Worm (Caenorhabditis elegans) whole organism, mixed stage, embryonic: ENCODE measurements around the gene C06E4.5.

Experiments
- M03D4.4 ChIP-seq: sonication (generic microtip); optimal IDR thresholded peaks from 2 replicates; lab custom pipeline; 2017; ENCODE audit warnings: mild to moderate bottlenecking, missing genetic modification characterization, missing compliant biosample characterization
- bed-3 ChIP-seq: fragments of 200-800 bp; sonication (Bioruptor generic); optimal IDR thresholded peaks from 3 replicates; lab custom pipeline; 2018; ENCODE audit warnings: mild to moderate bottlenecking, missing genetic modification characterization, moderate library complexity, missing compliant biosample characterization
- blmp-1 ChIP-seq: fragments of 150-350 bp; optimal IDR thresholded peaks from 2 replicates; lab custom pipeline; 2014; ENCODE audit warnings: missing biosample characterization, missing genetic modification characterization
- ceh-43 ChIP-seq: fragments of 200-800 bp; sonication (Bioruptor generic); optimal IDR thresholded peaks from 2 replicates; lab custom pipeline; 2018; ENCODE audit warnings: mild to moderate bottlenecking, missing genetic modification characterization, moderate library complexity, missing compliant biosample characterization
- ceh-83 ChIP-seq: fragments of 200-800 bp; sonication (Bioruptor generic); optimal IDR thresholded peaks from 2 replicates; lab custom pipeline; 2018; ENCODE audit warnings: mild to moderate bottlenecking, missing genetic modification characterization, missing compliant biosample characterization
- ces-1 ChIP-seq: fragments of 150-350 bp; optimal IDR thresholded peaks from 2 replicates; lab custom pipeline; 2014; ENCODE audit warnings: missing biosample characterization, missing genetic modification reagents, missing genetic modification characterization
- cnd-1 ChIP-seq: fragments of 200-800 bp; sonication (Bioruptor generic); optimal IDR thresholded peaks from 2 replicates; lab custom pipeline; 2018; ENCODE audit warnings: mild to moderate bottlenecking, missing genetic modification characterization, missing compliant biosample characterization
- drap-1 ChIP-seq: fragments of 200-800 bp; sonication (Bioruptor generic); optimal IDR thresholded peaks from 3 replicates; lab custom pipeline; 2018; ENCODE audit warnings: mild to moderate bottlenecking, missing genetic modification characterization, missing compliant biosample characterization
- elt-1 ChIP-seq: sonication (generic microtip); optimal IDR thresholded peaks from 2 replicates; lab custom pipeline; 2017; ENCODE audit warnings: missing genetic modification characterization, mild to moderate bottlenecking, missing compliant biosample characterization, antibody characterized with exemption, moderate library complexity, borderline replicate concordance; ENCODE audit not compliant: insufficient read depth
- elt-3 ChIP-seq: fragments of 150-350 bp; optimal IDR thresholded peaks from 2 replicates; lab custom pipeline; 2014; ENCODE audit warnings: missing biosample characterization, missing genetic modification characterization
- flh-1 ChIP-seq: fragments of 200-800 bp; sonication (Bioruptor generic); optimal IDR thresholded peaks from 2 replicates; lab custom pipeline; 2018; ENCODE audit warnings: mild to moderate bottlenecking, missing genetic modification characterization, moderate library complexity, missing compliant biosample characterization
- ham-2 ChIP-seq: fragments of 200-800 bp; sonication (Bioruptor generic); optimal IDR thresholded peaks from 2 replicates; lab custom pipeline; 2018; ENCODE audit warnings: mild to moderate bottlenecking, missing genetic modification characterization, missing compliant biosample characterization
- hlh-1 ChIP-seq: fragments of 150-350 bp; optimal IDR thresholded peaks from 2 replicates; lab custom pipeline; 2014; ENCODE audit warnings: missing biosample characterization, missing genetic modification reagents, missing genetic modification characterization
- lin-13 ChIP-seq: fragments of 150-350 bp; optimal IDR thresholded peaks from 2 replicates; lab custom pipeline; 2014; ENCODE audit warnings: missing biosample characterization, missing genetic modification characterization
- lin-32 ChIP-seq: fragments of 200-800 bp; sonication (Bioruptor generic); optimal IDR thresholded peaks from 2 replicates; lab custom pipeline; 2018; ENCODE audit warnings: mild to moderate bottlenecking, missing genetic modification characterization, missing compliant biosample characterization
- lsy-2 ChIP-seq: fragments of 150-350 bp; optimal IDR thresholded peaks from 2 replicates; lab custom pipeline; 2014; ENCODE audit warnings: missing biosample characterization, missing genetic modification characterization
- mab-5 ChIP-seq: fragments of 150-350 bp; optimal IDR thresholded peaks from 2 replicates; lab custom pipeline; 2014; ENCODE audit warnings: missing biosample characterization, missing genetic modification characterization
- mep-1 ChIP-seq: fragments of 150-350 bp; optimal IDR thresholded peaks from 2 replicates; lab custom pipeline; 2017; ENCODE audit warnings: missing biosample characterization, missing genetic modification reagents, missing genetic modification characterization, inconsistent platforms
- mls-2 ChIP-seq: sonication (generic microtip); optimal IDR thresholded peaks from 2 replicates; lab custom pipeline; 2016; ENCODE audit warnings: mild to moderate bottlenecking, missing genetic modification characterization, moderate library complexity, missing compliant biosample characterization
- nhr-12 ChIP-seq: fragments of 150-350 bp; optimal IDR thresholded peaks from 2 replicates; lab custom pipeline; 2014; ENCODE audit warnings: missing biosample characterization, missing genetic modification characterization
- nhr-2 ChIP-seq: fragments of 150-350 bp; optimal IDR thresholded peaks from 2 replicates; lab custom pipeline; 2014; ENCODE audit warnings: missing biosample characterization, missing genetic modification characterization
- nhr-237 ChIP-seq: fragments of 150-350 bp; optimal IDR thresholded peaks from 2 replicates; lab custom pipeline; 2014; ENCODE audit warnings: missing biosample characterization, missing genetic modification characterization
- nhr-28 ChIP-seq: fragments of 150-350 bp; optimal IDR thresholded peaks from 2 replicates; lab custom pipeline; 2014; ENCODE audit warnings: missing biosample characterization, missing genetic modification characterization
- nhr-76 ChIP-seq: sonication (generic microtip); optimal IDR thresholded peaks from 2 replicates; lab custom pipeline; 2017; ENCODE audit warnings: missing biosample characterization, missing genetic modification characterization
- pha-4 ChIP-seq: fragments of 150-350 bp; optimal IDR thresholded peaks from 2 replicates; lab custom pipeline; 2018; ENCODE audit warnings: missing biosample characterization, missing genetic modification reagents, missing genetic modification characterization
- sem-2 ChIP-seq: fragments of 200-800 bp; sonication (Bioruptor generic); optimal IDR thresholded peaks from 2 replicates; lab custom pipeline; 2018; ENCODE audit warnings: mild to moderate bottlenecking, missing genetic modification characterization, missing compliant biosample characterization
- snpc-4 ChIP-seq: fragments of 150-350 bp; optimal IDR thresholded peaks from 2 replicates; lab custom pipeline; 2014; ENCODE audit warnings: missing biosample characterization, missing genetic modification characterization
- sptf-1 ChIP-seq: sonication (generic microtip); optimal IDR thresholded peaks from 2 replicates; lab custom pipeline; 2017; ENCODE audit warnings: mild to moderate bottlenecking, missing genetic modification characterization, moderate library complexity, missing compliant biosample characterization
- tbx-8 ChIP-seq: fragments of 200-800 bp; sonication (Bioruptor generic); optimal IDR thresholded peaks from 2 replicates; lab custom pipeline; 2018; ENCODE audit warnings: mild to moderate bottlenecking, missing genetic modification characterization, moderate library complexity, missing compliant biosample characterization
- unc-120 ChIP-seq: sonication (generic microtip); optimal IDR thresholded peaks from 2 replicates; lab custom pipeline; 2017; ENCODE audit warnings: missing genetic modification characterization, missing compliant biosample characterization; ENCODE audit not compliant: poor library complexity, severe bottlenecking
- unc-39 ChIP-seq: fragments of 150-350 bp; optimal IDR thresholded peaks from 2 replicates; lab custom pipeline; 2014; ENCODE audit warnings: missing biosample characterization, missing genetic modification characterization
- zip-8 ChIP-seq: fragments of 150-350 bp; optimal IDR thresholded peaks from 2 replicates; lab custom pipeline; 2014; ENCODE audit warnings: missing biosample characterization, missing genetic modification characterization
- ztf-11 ChIP-seq: fragments of 150-350 bp; optimal IDR thresholded peaks from 2 replicates; lab custom pipeline; 2014; ENCODE audit warnings: missing biosample characterization, missing genetic modification characterization

C06E4.5 gene

ce11 chrIV:7282957-7283356 lies 28.2 kb downstream of the C06E4.5 start, which contains the start of gene C06E4.1:
C06E4.1 (plus strand) TSS chrIV:7283257.
- TF ChIP-seq elt-3 (tag; lab: Kevin White, UChicago), result no peak
- TF ChIP-seq sem-2 (GFP tag; lab: Kevin White, UChicago), result no peak
- no peak for TF ChIP-seq lin-13 (tag; lab: Kevin White, UChicago)
- TF ChIP-seq pha-4 (tag; lab: Kevin White, UChicago), result no peak
- TF ChIP-seq elt-1 (tag; lab: Kevin White, UChicago), result no peak
- TF ChIP-seq nhr-2 (tag; lab: Kevin White, UChicago), result no peak
- no peak for TF ChIP-seq nhr-28 (tag; lab: Kevin White, UChicago)
- TF ChIP-seq, all 35 proteins: peak for 0

ce11 chrIV:7285839-7286238 lies 31.0 kb downstream of the C06E4.5 start, which contains the start of gene C06E4.8:
C06E4.8 (minus strand) TSS chrIV:7285875.
- TF ChIP-seq mab-5 (no peak), ceh-83 (no peak), unc-120 (tag; lab: Kevin White, UChicago) (no peak), M03D4.4 (tag; lab: Kevin White, UChicago) (no peak), sptf-1 (no peak), ceh-43 (no peak), hlh-1 (tag; lab: Kevin White, UChicago) (no peak), lin-13 (tag; lab: Kevin White, UChicago) (no peak), lin-32 (no peak), lsy-2 (no peak), nhr-237 (tag; lab: Kevin White, UChicago) (no peak), cnd-1 (tag; lab: Kevin White, UChicago) (no peak)
- TF ChIP-seq, all 35 proteins: peak for 0

- no peak for TF ChIP-seq nhr-2 (tag; lab: Kevin White, UChicago)
- no peak for TF ChIP-seq nhr-12 (tag; lab: Kevin White, UChicago)
- TF ChIP-seq zip-8 (tag; lab: Kevin White, UChicago), result no peak
- TF ChIP-seq drap-1 (GFP tag; lab: Kevin White, UChicago), result no peak
- no peak for TF ChIP-seq tbx-8
- no peak for TF ChIP-seq ceh-83
- no peak for TF ChIP-seq snpc-4 (tag; lab: Kevin White, UChicago)
- no peak for TF ChIP-seq lin-13 (tag; lab: Kevin White, UChicago)
- TF ChIP-seq nhr-28 (tag; lab: Kevin White, UChicago), result no peak
- no peak for TF ChIP-seq unc-39 (tag; lab: Kevin White, UChicago)
- TF ChIP-seq ztf-11 (tag; lab: Kevin White, UChicago), result no peak
- no peak for TF ChIP-seq flh-1 (GFP tag; lab: Kevin White, UChicago)
- TF ChIP-seq mls-2, result no peak
- no peak for TF ChIP-seq unc-120 (tag; lab: Kevin White, UChicago)
- no peak for TF ChIP-seq blmp-1
- TF ChIP-seq cnd-1 (tag; lab: Kevin White, UChicago), result no peak
- TF ChIP-seq bed-3, result no peak
Measured at ce11 chrIV:7287474-7287873, 32.7 kb downstream of the C06E4.5 start, which contains the start of gene F42C5.3. F42C5.3 (minus strand) TSS chrIV:7287574.

- TF ChIP-seq mep-1 (no peak), pha-4 (tag; lab: Kevin White, UChicago) (no peak), sptf-1 (no peak), ceh-83 (no peak), nhr-237 (tag; lab: Kevin White, UChicago) (no peak), tbx-8 (no peak), unc-39 (tag; lab: Kevin White, UChicago) (no peak)
Measured at ce11 chrIV:7291066-7291465, 36.3 kb downstream of the C06E4.5 start.

- TF ChIP-seq elt-3 (tag; lab: Kevin White, UChicago) (no peak), ham-2 (no peak), nhr-28 (tag; lab: Kevin White, UChicago) (no peak), ces-1 (GFP tag; lab: Kevin White, UChicago) (no peak), M03D4.4 (tag; lab: Kevin White, UChicago) (no peak), nhr-76 (tag; lab: Kevin White, UChicago) (no peak), snpc-4 (tag; lab: Kevin White, UChicago) (no peak), cnd-1 (tag; lab: Kevin White, UChicago) (no peak), ceh-83 (no peak), sptf-1 (no peak), mab-5 (no peak)
Measured at ce11 chrIV:7291957-7292356, 37.2 kb downstream of the C06E4.5 start, which contains the start of gene F42C5.4. F42C5.4 (minus strand) TSS chrIV:7292127.
